Worm (Caenorhabditis elegans) whole organism, L3 larva: ENCODE results near the gene R12H7.4.

Source experiments
- R02D3.7 ChIP-seq: fragments of 150-350 bp; optimal IDR thresholded peaks from 2 replicates; lab custom pipeline; 2014; ENCODE audit warnings: missing biosample characterization, missing genetic modification characterization
- ama-1 ChIP-seq: fragments of 150-350 bp; optimal IDR thresholded peaks from 2 replicates; lab custom pipeline; 2018
- ceh-16 ChIP-seq: sonication (generic microtip); optimal IDR thresholded peaks from 2 replicates; lab custom pipeline; 2017; ENCODE audit warnings: missing biosample characterization, missing genetic modification characterization
- ceh-28 ChIP-seq: fragments of 150-350 bp; optimal IDR thresholded peaks from 2 replicates; lab custom pipeline; 2014; ENCODE audit warnings: missing biosample characterization, missing genetic modification reagents, missing genetic modification characterization
- ceh-82 ChIP-seq: fragments of 150-350 bp; optimal IDR thresholded peaks from 2 replicates; lab custom pipeline; 2014; ENCODE audit warnings: missing biosample characterization, missing genetic modification characterization
- ceh-9 ChIP-seq: sonication (generic microtip); optimal IDR thresholded peaks from 2 replicates; lab custom pipeline; 2018; ENCODE audit warnings: missing biosample characterization, missing genetic modification characterization
- egl-27 ChIP-seq: sonication (generic microtip); optimal IDR thresholded peaks from 4 replicates; lab custom pipeline; 2017; ENCODE audit warnings: missing biosample characterization, missing genetic modification reagents, missing genetic modification characterization
- egl-5 ChIP-seq: fragments of 150-350 bp; optimal IDR thresholded peaks from 2 replicates; lab custom pipeline; 2017; ENCODE audit warnings: missing biosample characterization, missing genetic modification reagents, missing genetic modification characterization, inconsistent platforms
- elt-1 ChIP-seq: fragments of 150-350 bp; optimal IDR thresholded peaks from 2 replicates; lab custom pipeline; 2014; ENCODE audit warnings: missing biosample characterization, missing genetic modification characterization
- elt-2 ChIP-seq: sonication (generic microtip); optimal IDR thresholded peaks from 2 replicates; lab custom pipeline; 2016; ENCODE audit warnings: missing genetic modification reagents, mild to moderate bottlenecking, missing genetic modification characterization, missing compliant biosample characterization
- fkh-10 ChIP-seq: sonication (generic microtip); optimal IDR thresholded peaks from 2 replicates; lab custom pipeline; 2017; ENCODE audit warnings: missing biosample characterization, missing genetic modification reagents, missing genetic modification characterization
- fkh-2 ChIP-seq: fragments of 150-350 bp; optimal IDR thresholded peaks from 2 replicates; lab custom pipeline; 2014; ENCODE audit warnings: missing biosample characterization, missing genetic modification reagents, missing genetic modification characterization
- fos-1 ChIP-seq: fragments of 150-350 bp; optimal IDR thresholded peaks from 2 replicates; lab custom pipeline; 2014; ENCODE audit warnings: missing biosample characterization, missing genetic modification characterization
- hmg-11 ChIP-seq: sonication (generic microtip); optimal IDR thresholded peaks from 2 replicates; lab custom pipeline; 2016; ENCODE audit warnings: missing genetic modification characterization, missing compliant biosample characterization
- jun-1 ChIP-seq: fragments of 150-350 bp; optimal IDR thresholded peaks from 2 replicates; lab custom pipeline; 2014; ENCODE audit warnings: missing biosample characterization, missing genetic modification reagents, missing genetic modification characterization
- lin-39 ChIP-seq: fragments of 150-350 bp; optimal IDR thresholded peaks from 2 replicates; lab custom pipeline; 2018; ENCODE audit warnings: missing biosample characterization, missing genetic modification reagents, missing genetic modification characterization
- lsy-12 ChIP-seq: sonication (generic microtip); optimal IDR thresholded peaks from 2 replicates; lab custom pipeline; 2016; ENCODE audit warnings: mild to moderate bottlenecking, missing genetic modification characterization, missing compliant biosample characterization
- mdl-1 ChIP-seq: fragments of 150-350 bp; optimal IDR thresholded peaks from 2 replicates; lab custom pipeline; 2014; ENCODE audit warnings: missing biosample characterization, missing genetic modification characterization
- nfya-1 ChIP-seq: sonication (generic microtip); optimal IDR thresholded peaks from 2 replicates; lab custom pipeline; 2017; ENCODE audit warnings: missing genetic modification characterization, mild to moderate bottlenecking, missing compliant biosample characterization, antibody characterized with exemption, moderate library complexity; ENCODE audit not compliant: insufficient read depth
- nhr-12 ChIP-seq: fragments of 150-350 bp; optimal IDR thresholded peaks from 2 replicates; lab custom pipeline; 2014; ENCODE audit warnings: missing biosample characterization, missing genetic modification characterization
- nhr-23 ChIP-seq: fragments of 150-350 bp; optimal IDR thresholded peaks from 2 replicates; lab custom pipeline; 2014; ENCODE audit warnings: missing biosample characterization, missing genetic modification reagents, missing genetic modification characterization
- nhr-237 ChIP-seq: fragments of 150-350 bp; optimal IDR thresholded peaks from 2 replicates; lab custom pipeline; 2014; ENCODE audit warnings: missing biosample characterization, missing genetic modification characterization
- nhr-25 ChIP-seq: sonication (generic microtip); optimal IDR thresholded peaks from 2 replicates; lab custom pipeline; 2017; ENCODE audit warnings: missing biosample characterization, missing genetic modification characterization
- nhr-28 ChIP-seq: fragments of 150-350 bp; optimal IDR thresholded peaks from 2 replicates; lab custom pipeline; 2014; ENCODE audit warnings: missing biosample characterization, missing genetic modification characterization
- nhr-43 ChIP-seq: sonication (generic microtip); optimal IDR thresholded peaks from 2 replicates; lab custom pipeline; 2016; ENCODE audit warnings: mild to moderate bottlenecking, missing genetic modification characterization, missing compliant biosample characterization; ENCODE audit not compliant: poor library complexity, severe bottlenecking
- pha-4 ChIP-seq: fragments of 150-350 bp; optimal IDR thresholded peaks from 2 replicates; lab custom pipeline; 2014; ENCODE audit warnings: missing biosample characterization, missing genetic modification reagents, missing genetic modification characterization
- pqm-1 ChIP-seq: fragments of 150-350 bp; optimal IDR thresholded peaks from 2 replicates; lab custom pipeline; 2017; ENCODE audit warnings: missing biosample characterization, missing genetic modification characterization, inconsistent platforms
- sea-2 ChIP-seq: fragments of 150-350 bp; sonication (generic microtip); optimal IDR thresholded peaks from 4 replicates; lab custom pipeline; 2014; ENCODE audit warnings: missing biosample characterization, missing genetic modification reagents, missing genetic modification characterization
- snpc-4 ChIP-seq: fragments of 150-350 bp; optimal IDR thresholded peaks from 2 replicates; lab custom pipeline; 2014; ENCODE audit warnings: missing biosample characterization, missing genetic modification characterization
- tbx-2 ChIP-seq: sonication (generic microtip); optimal IDR thresholded peaks from 2 replicates; lab custom pipeline; 2016; ENCODE audit warnings: mild to moderate bottlenecking, missing genetic modification characterization, missing compliant biosample characterization
- unc-39 ChIP-seq: sonication (generic microtip); optimal IDR thresholded peaks from 4 replicates; lab custom pipeline; 2017; ENCODE audit warnings: missing biosample characterization, missing genetic modification characterization
- unc-62 ChIP-seq: fragments of 150-350 bp; sonication (generic microtip); optimal IDR thresholded peaks from 4 replicates; lab custom pipeline; 2014; ENCODE audit warnings: missing biosample characterization, missing genetic modification reagents, missing genetic modification characterization
- zag-1 ChIP-seq: fragments of 150-350 bp; optimal IDR thresholded peaks from 2 replicates; lab custom pipeline; 2014; ENCODE audit warnings: missing biosample characterization, missing genetic modification characterization
- ztf-11 ChIP-seq: fragments of 150-350 bp; optimal IDR thresholded peaks from 2 replicates; lab custom pipeline; 2014; ENCODE audit warnings: missing biosample characterization, missing genetic modification characterization
- ztf-4 ChIP-seq: fragments of 150-350 bp; optimal IDR thresholded peaks from 2 replicates; lab custom pipeline; 2014; ENCODE audit warnings: missing biosample characterization, missing genetic modification characterization

R12H7.4 gene

ce11 chrX:13247614-13248013 is 30.7 kb downstream of the R12H7.4 start:
- TF ChIP-seq ceh-16 (tag; lab: Kevin White, UChicago) (no peak), elt-2 (tag; lab: Kevin White, UChicago) (peak; percentile 69), pqm-1 (peak; percentile 41)

- TF ChIP-seq elt-1 (tag; lab: Kevin White, UChicago) (peak; percentile 97), zag-1 (tag; lab: Kevin White, UChicago) (no peak), nhr-25 (tag; lab: Kevin White, UChicago) (peak; percentile 70), pqm-1 (no peak), nhr-23 (tag; lab: Kevin White, UChicago) (peak; percentile 20)
Observed at ce11 chrX:13248265-13248664, 31.4 kb downstream of the R12H7.4 start, which contains the start of gene K08H2.7. Gene K08H2.7, minus strand, starts transcription at chrX:13248437.

ce11 chrX:13249102-13249501 is 32.2 kb downstream of the R12H7.4 start:
- no peak for TF ChIP-seq ceh-82
- no peak for TF ChIP-seq pha-4 (tag; lab: Kevin White, UChicago)
- TF ChIP-seq hmg-11 (tag; lab: Kevin White, UChicago), result no peak
- TF ChIP-seq pqm-1, result no peak
- TF ChIP-seq fkh-2 (tag; lab: Kevin White, UChicago), result no peak
- no peak for TF ChIP-seq R02D3.7
- TF ChIP-seq jun-1 (tag; lab: Kevin White, UChicago), result no peak
- TF ChIP-seq nhr-12 (tag; lab: Kevin White, UChicago), result no peak
- TF ChIP-seq, all 47 proteins: peak for 0

- TF ChIP-seq sea-2 (GFP tag; lab: Kevin White, UChicago), result no peak
- TF ChIP-seq pqm-1, result peak; percentile 80
- peak; percentile 55 for TF ChIP-seq nhr-43 (tag; lab: Kevin White, UChicago)
- TF ChIP-seq mdl-1 (tag; lab: Kevin White, UChicago), result peak; percentile 56
- no peak for TF ChIP-seq ceh-9 (tag; lab: Kevin White, UChicago)
- no peak for TF ChIP-seq nhr-237 (tag; lab: Kevin White, UChicago)
- TF ChIP-seq snpc-4 (tag; lab: Kevin White, UChicago), result peak; percentile 5
- TF ChIP-seq fos-1 (tag; lab: Kevin White, UChicago), result peak; percentile 36
- TF ChIP-seq unc-62 (GFP tag; lab: Kevin White, UChicago), result no peak
- peak; percentile 92 for TF ChIP-seq pha-4 (tag; lab: Kevin White, UChicago)
- TF ChIP-seq nfya-1 (tag; lab: Kevin White, UChicago), result peak; percentile 34
- peak; percentile 79 for TF ChIP-seq elt-2 (tag; lab: Kevin White, UChicago)
- TF ChIP-seq ceh-28 (tag; lab: Kevin White, UChicago), result no peak
- TF ChIP-seq nhr-23 (tag; lab: Kevin White, UChicago), result peak; percentile 72
- TF ChIP-seq egl-27 (tag; lab: Kevin White, UChicago), result no peak
- TF ChIP-seq nhr-25 (tag; lab: Kevin White, UChicago), result peak; percentile 82
Observed at ce11 chrX:13250163-13250562, 33.3 kb downstream of the R12H7.4 start.

- TF ChIP-seq egl-27 (tag; lab: Kevin White, UChicago) (peak; percentile 19), ceh-16 (tag; lab: Kevin White, UChicago) (no peak), ztf-4 (peak; percentile 10), unc-39 (tag; lab: Kevin White, UChicago) (no peak), fkh-10 (GFP tag; lab: Kevin White, UChicago) (no peak), nhr-43 (tag; lab: Kevin White, UChicago) (peak; percentile 44), jun-1 (tag; lab: Kevin White, UChicago) (peak; percentile 12), mdl-1 (tag; lab: Kevin White, UChicago) (peak; percentile 87), sea-2 (GFP tag; lab: Kevin White, UChicago) (no peak), lsy-12 (tag; lab: Kevin White, UChicago) (peak; percentile 25), nhr-28 (no peak), hmg-11 (tag; lab: Kevin White, UChicago) (peak; percentile 55), elt-1 (tag; lab: Kevin White, UChicago) (peak; percentile 82), egl-5 (tag; lab: Kevin White, UChicago) (peak; percentile 44), nhr-23 (tag; lab: Kevin White, UChicago) (peak; percentile 71), nfya-1 (tag; lab: Kevin White, UChicago) (peak; percentile 71), elt-2 (tag; lab: Kevin White, UChicago) (peak; percentile 41), nhr-12 (tag; lab: Kevin White, UChicago) (no peak), tbx-2 (tag; lab: Kevin White, UChicago) (peak; percentile 42), fkh-2 (tag; lab: Kevin White, UChicago) (no peak), lin-39 (tag; lab: Kevin White, UChicago) (peak; percentile 77), pha-4 (tag; lab: Kevin White, UChicago) (peak; percentile 89), pqm-1 (peak; percentile 0), snpc-4 (tag; lab: Kevin White, UChicago) (peak; percentile 53), ztf-11 (tag; lab: Kevin White, UChicago) (no peak), ama-1 (lab: Kevin White, UChicago) (peak; percentile 54), nhr-25 (tag; lab: Kevin White, UChicago) (peak; percentile 88)
- TF ChIP-seq, all 47 proteins: peak for 19
Observed at ce11 chrX:13251354-13251843, 34.5 kb downstream of the R12H7.4 start.
